Worm (Caenorhabditis elegans) whole organism, L1 larva: ENCODE measurements around the gene cnp-2.

ENCODE experiments used
- C34B4.2 ChIP-seq: sonication (generic microtip); optimal IDR thresholded peaks from 2 replicates; lab custom pipeline; 2017; ENCODE audit warnings: mild to moderate bottlenecking, missing genetic modification characterization, missing compliant biosample characterization
- dpl-1 ChIP-seq, 3 experiments: fragments of 150-350 bp in 2 of 3; sonication (generic microtip) in 1 of 3; optimal IDR thresholded peaks; 2 replicates each; lab custom pipeline; 2014 to 2017; ENCODE audit warnings: missing biosample characterization in 3 of 3, missing genetic modification characterization in 3 of 3, missing genetic modification reagents in 3 of 3
- egl-27 ChIP-seq, 2 experiments: fragments of 150-350 bp in 1 of 2; sonication (generic microtip); optimal IDR thresholded peaks; 3 replicates each; lab custom pipeline; 2017 to 2018; ENCODE audit warnings: missing biosample characterization in 2 of 2, missing genetic modification characterization in 2 of 2, missing genetic modification reagents in 2 of 2
- elt-2 ChIP-seq: sonication (generic microtip); optimal IDR thresholded peaks from 2 replicates; lab custom pipeline; 2016; ENCODE audit warnings: missing genetic modification characterization, mild to moderate bottlenecking, inconsistent platforms, missing compliant biosample characterization, missing genetic modification reagents
- elt-3 ChIP-seq, 6 experiments: fragments of 150-350 bp in 1 of 6; sonication (generic microtip); optimal IDR thresholded peaks; 2 replicates each; lab custom pipeline; 2017 to 2018; ENCODE audit warnings: missing biosample characterization in 6 of 6, missing genetic modification characterization in 6 of 6, inconsistent platforms in 1 of 6
- fos-1 ChIP-seq: fragments of 150-350 bp; optimal IDR thresholded peaks from 2 replicates; lab custom pipeline; 2014; ENCODE audit warnings: missing biosample characterization, missing genetic modification characterization
- hlh-4 ChIP-seq: sonication (generic microtip); optimal IDR thresholded peaks from 2 replicates; lab custom pipeline; 2016; ENCODE audit warnings: mild to moderate bottlenecking, missing genetic modification characterization, missing compliant biosample characterization
- lin-15B ChIP-seq: fragments of 150-350 bp; sonication (generic microtip); optimal IDR thresholded peaks from 3 replicates; lab custom pipeline; 2014; ENCODE audit warnings: missing biosample characterization, missing genetic modification characterization
- lsy-2 ChIP-seq, 2 experiments: fragments of 150-350 bp; optimal IDR thresholded peaks; 2 replicates each; lab custom pipeline; 2014; ENCODE audit warnings: missing biosample characterization in 2 of 2, missing genetic modification characterization in 2 of 2
- nhr-12 ChIP-seq: sonication (generic microtip); optimal IDR thresholded peaks from 2 replicates; lab custom pipeline; 2017; ENCODE audit warnings: missing biosample characterization, missing genetic modification characterization
- nhr-237 ChIP-seq: fragments of 150-350 bp; optimal IDR thresholded peaks from 2 replicates; lab custom pipeline; 2014; ENCODE audit warnings: missing biosample characterization, missing genetic modification characterization
- snpc-4 ChIP-seq: fragments of 150-350 bp; optimal IDR thresholded peaks from 2 replicates; lab custom pipeline; 2014; ENCODE audit warnings: missing biosample characterization, missing genetic modification characterization
- unc-130 ChIP-seq: fragments of 150-350 bp; optimal IDR thresholded peaks from 2 replicates; lab custom pipeline; 2017; ENCODE audit warnings: missing biosample characterization, missing genetic modification characterization, inconsistent platforms

DNA sequence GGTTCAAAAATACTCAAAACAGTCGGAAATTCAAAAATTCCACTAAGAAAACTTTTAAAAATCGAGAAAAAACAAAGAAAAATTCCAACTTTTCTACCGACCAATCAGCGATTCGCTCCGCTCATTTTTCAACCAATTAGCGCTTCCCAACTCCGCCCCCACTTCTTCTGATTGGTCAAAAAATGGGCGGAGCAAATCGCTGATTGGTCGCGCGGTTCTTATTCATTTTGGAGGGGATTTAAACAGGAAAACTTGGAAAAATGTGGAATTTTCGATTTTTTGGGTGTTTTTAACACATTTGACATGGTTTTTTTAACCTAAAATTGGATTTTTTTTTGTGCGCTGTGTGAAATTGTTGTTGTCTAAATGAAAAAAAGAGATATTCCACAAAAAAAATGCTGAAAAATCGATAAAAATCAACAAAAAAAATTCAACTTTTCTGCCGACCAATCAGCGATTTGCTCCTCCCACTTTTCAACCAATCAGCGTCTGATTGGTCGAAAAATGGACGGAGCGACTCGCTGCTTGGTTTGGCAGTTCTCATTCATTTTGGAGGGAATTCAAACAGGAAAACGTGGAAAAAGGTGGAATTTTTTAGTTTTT is 37.8 kb upstream of the cnp-2 start:
- TF ChIP-seq nhr-237 (tag; lab: Kevin White, UChicago) (no peak), lin-15B (no peak), nhr-12 (tag; lab: Kevin White, UChicago) (no peak), elt-2 (tag; lab: Kevin White, UChicago) (no peak), snpc-4 (no peak), lsy-2 (tag; optimal IDR thresholded peaks at IDR 0.05; lab: Kevin White, UChicago) (no peak), dpl-1 (GFP tag; optimal IDR thresholded peaks at IDR 0.05; lab: Kevin White, UChicago) (no peak), fos-1 (tag; lab: Kevin White, UChicago) (no peak), elt-3 (tag; optimal IDR thresholded peaks at IDR 0.05; lab: Kevin White, UChicago) (no peak), C34B4.2 (tag; lab: Kevin White, UChicago) (no peak), unc-130 (no peak), egl-27 (tag; optimal IDR thresholded peaks at IDR 0.05; lab: Kevin White, UChicago) (no peak), hlh-4 (no peak)
